Worm (Caenorhabditis elegans) whole organism, late embryonic: ENCODE measurements around the gene F31B12.3.

Experiments used
- ceh-45 ChIP-seq: fragments of 200-800 bp; sonication (Bioruptor generic); IDR thresholded peaks from 2 replicates; pipeline ENCODE4 v1.3.6; 2022; ENCODE audit warnings: missing genetic modification reagents, missing genetic modification characterization, missing compliant biosample characterization
- elt-2 ChIP-seq: sonication (generic microtip); optimal IDR thresholded peaks from 2 replicates; lab custom pipeline; 2016; ENCODE audit warnings: missing genetic modification reagents, missing genetic modification characterization, missing compliant biosample characterization
- eyg-1 ChIP-seq: sonication (generic microtip); optimal IDR thresholded peaks from 2 replicates; lab custom pipeline; 2016; ENCODE audit warnings: missing genotype, missing genetic modification characterization, missing compliant biosample characterization
- gmeb-2 ChIP-seq: sonication (generic microtip); optimal IDR thresholded peaks from 2 replicates; lab custom pipeline; 2016; ENCODE audit warnings: missing genetic modification characterization, inconsistent platforms, missing compliant biosample characterization
- madf-2 ChIP-seq: sonication (generic microtip); optimal IDR thresholded peaks from 2 replicates; lab custom pipeline; 2017; ENCODE audit warnings: missing genetic modification characterization, missing compliant biosample characterization
- nfya-1 ChIP-seq: sonication (generic microtip); optimal IDR thresholded peaks from 2 replicates; lab custom pipeline; 2017; ENCODE audit warnings: missing genetic modification characterization, mild to moderate bottlenecking, missing compliant biosample characterization, antibody characterized with exemption, moderate library complexity
- nhr-11 ChIP-seq: fragments of 150-350 bp; optimal IDR thresholded peaks from 2 replicates; lab custom pipeline; 2014; ENCODE audit warnings: missing biosample characterization, missing genetic modification characterization
- pax-1 ChIP-seq: fragments of 150-350 bp; optimal IDR thresholded peaks from 2 replicates; lab custom pipeline; 2014; ENCODE audit warnings: missing biosample characterization, missing genetic modification characterization
- tbx-2 ChIP-seq: sonication (generic microtip); optimal IDR thresholded peaks from 2 replicates; lab custom pipeline; 2016; ENCODE audit warnings: missing genetic modification characterization, missing compliant biosample characterization
- unc-55 ChIP-seq: sonication (generic microtip); optimal IDR thresholded peaks from 2 replicates; lab custom pipeline; 2017; ENCODE audit warnings: missing biosample characterization, missing genetic modification reagents, missing genetic modification characterization
- unc-86 ChIP-seq: sonication (generic microtip); optimal IDR thresholded peaks from 2 replicates; lab custom pipeline; 2016; ENCODE audit warnings: missing genetic modification characterization, missing compliant biosample characterization

DNA sequence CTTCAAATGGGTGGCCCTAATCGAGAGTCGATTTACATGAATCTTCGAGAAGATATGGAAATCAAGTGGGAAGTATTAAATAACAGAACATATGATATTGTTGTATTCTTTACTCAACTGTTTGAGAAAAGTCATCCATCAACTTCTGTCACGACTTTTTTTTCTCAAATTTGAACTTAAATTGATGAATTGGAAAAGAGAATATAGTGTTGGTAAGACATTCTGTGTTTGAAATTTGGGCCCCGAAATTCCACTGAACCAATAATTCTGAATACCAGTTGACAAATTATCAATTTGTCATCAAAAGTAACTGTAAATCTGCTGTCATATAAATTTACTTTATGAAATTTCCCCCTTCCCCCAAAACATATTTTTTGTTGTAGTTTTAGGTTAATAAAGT, 26.5 kb upstream of the F31B12.3 start:
- TF ChIP-seq elt-2 (tag; lab: Kevin White, UChicago), result no peak
- TF ChIP-seq nfya-1, result no peak
- no peak for TF ChIP-seq gmeb-2 (tag; lab: Kevin White, UChicago)
- TF ChIP-seq madf-2, result no peak
- TF ChIP-seq unc-55, result no peak
- TF ChIP-seq tbx-2 (tag; lab: Kevin White, UChicago), result no peak
- TF ChIP-seq ceh-45 (GFP tag; lab: Robert Waterston, UW), result no peak
- TF ChIP-seq nhr-11 (tag; lab: Kevin White, UChicago), result no peak
- TF ChIP-seq eyg-1 (tag; lab: Kevin White, UChicago), result no peak
- TF ChIP-seq unc-86 (tag; lab: Kevin White, UChicago), result no peak
- no peak for TF ChIP-seq pax-1 (tag; lab: Kevin White, UChicago)
